Worm (Caenorhabditis elegans) whole organism, late embryonic: ENCODE data around the gene rga-3.

ENCODE experiments used
- K02D7.2 ChIP-seq: sonication (generic microtip); optimal IDR thresholded peaks from 2 replicates; lab custom pipeline; 2017; ENCODE audit warnings: mild to moderate bottlenecking, missing genetic modification characterization, missing compliant biosample characterization
- Y22D7AL.16 ChIP-seq: sonication (generic microtip); optimal IDR thresholded peaks from 2 replicates; lab custom pipeline; 2016; ENCODE audit warnings: missing genetic modification characterization, missing compliant biosample characterization
- ceh-18 ChIP-seq: sonication (generic microtip); optimal IDR thresholded peaks from 2 replicates; lab custom pipeline; 2016; ENCODE audit warnings: missing genetic modification characterization, missing compliant biosample characterization
- ceh-19 ChIP-seq: fragments of 200-800 bp; sonication (Bioruptor generic); optimal IDR thresholded peaks from 2 replicates; lab custom pipeline; 2018; ENCODE audit warnings: mild to moderate bottlenecking, missing genetic modification characterization, missing compliant biosample characterization
- ceh-2 ChIP-seq: sonication (generic microtip); optimal IDR thresholded peaks from 2 replicates; lab custom pipeline; 2016; ENCODE audit warnings: missing genotype, missing genetic modification characterization, missing compliant biosample characterization
- ceh-30 ChIP-seq: fragments of 150-350 bp; optimal IDR thresholded peaks from 2 replicates; lab custom pipeline; 2014; ENCODE audit warnings: missing biosample characterization, missing genetic modification characterization
- ceh-31 ChIP-seq: sonication (generic microtip); optimal IDR thresholded peaks from 2 replicates; lab custom pipeline; 2016; ENCODE audit warnings: missing genetic modification characterization, missing compliant biosample characterization
- ceh-48 ChIP-seq: sonication (generic microtip); optimal IDR thresholded peaks from 2 replicates; lab custom pipeline; 2016; ENCODE audit warnings: missing genetic modification characterization, inconsistent platforms, missing compliant biosample characterization
- ceh-6 ChIP-seq: fragments of 200-800 bp; sonication (Bioruptor generic); optimal IDR thresholded peaks from 2 replicates; lab custom pipeline; 2018; ENCODE audit warnings: mild to moderate bottlenecking, missing genetic modification characterization, missing compliant biosample characterization
- elt-2 ChIP-seq: sonication (generic microtip); optimal IDR thresholded peaks from 2 replicates; lab custom pipeline; 2016; ENCODE audit warnings: missing genetic modification reagents, missing genetic modification characterization, missing compliant biosample characterization
- ets-4 ChIP-seq: sonication (generic microtip); optimal IDR thresholded peaks from 2 replicates; lab custom pipeline; 2016; ENCODE audit warnings: missing genetic modification characterization, missing compliant biosample characterization
- fax-1 ChIP-seq: sonication (generic microtip); optimal IDR thresholded peaks from 2 replicates; lab custom pipeline; 2016; ENCODE audit warnings: missing genotype, missing genetic modification characterization, missing compliant biosample characterization
- fkh-10 ChIP-seq: fragments of 150-350 bp; optimal IDR thresholded peaks from 2 replicates; lab custom pipeline; 2014; ENCODE audit warnings: missing biosample characterization, missing genetic modification reagents, missing genetic modification characterization
- hlh-8 ChIP-seq: sonication (generic microtip); optimal IDR thresholded peaks from 2 replicates; lab custom pipeline; 2016; ENCODE audit warnings: missing genotype, missing genetic modification characterization, missing compliant biosample characterization
- lim-6 ChIP-seq: sonication (generic microtip); optimal IDR thresholded peaks from 2 replicates; lab custom pipeline; 2016; ENCODE audit warnings: missing genetic modification characterization, missing compliant biosample characterization
- madf-2 ChIP-seq: sonication (generic microtip); optimal IDR thresholded peaks from 2 replicates; lab custom pipeline; 2017; ENCODE audit warnings: missing genetic modification characterization, missing compliant biosample characterization
- mec-3 ChIP-seq: sonication (generic microtip); optimal IDR thresholded peaks from 2 replicates; lab custom pipeline; 2016; ENCODE audit warnings: borderline replicate concordance, missing genetic modification characterization, missing compliant biosample characterization
- nhr-11 ChIP-seq: fragments of 150-350 bp; optimal IDR thresholded peaks from 2 replicates; lab custom pipeline; 2014; ENCODE audit warnings: missing biosample characterization, missing genetic modification characterization
- nhr-232 ChIP-seq: sonication (generic microtip); optimal IDR thresholded peaks from 2 replicates; lab custom pipeline; 2016; ENCODE audit warnings: missing genetic modification characterization, missing compliant biosample characterization
- npax-4 ChIP-seq: sonication (generic microtip); optimal IDR thresholded peaks from 2 replicates; lab custom pipeline; 2016; ENCODE audit warnings: missing genetic modification characterization, missing compliant biosample characterization
- pag-3 ChIP-seq: sonication (generic microtip); optimal IDR thresholded peaks from 2 replicates; lab custom pipeline; 2016; ENCODE audit warnings: missing compliant biosample characterization, missing genetic modification characterization, borderline replicate concordance
- pha-2 ChIP-seq: sonication (generic microtip); optimal IDR thresholded peaks from 2 replicates; lab custom pipeline; 2017; ENCODE audit warnings: mild to moderate bottlenecking, missing genetic modification characterization, missing compliant biosample characterization
- pha-4 ChIP-seq: fragments of 150-350 bp; optimal IDR thresholded peaks from 2 replicates; lab custom pipeline; 2018; ENCODE audit warnings: missing biosample characterization, missing genetic modification reagents, missing genetic modification characterization
- pqm-1 ChIP-seq: sonication (generic microtip); optimal IDR thresholded peaks from 2 replicates; lab custom pipeline; 2016; ENCODE audit warnings: missing genetic modification characterization, missing compliant biosample characterization
- rnt-1 ChIP-seq: sonication (generic microtip); optimal IDR thresholded peaks from 2 replicates; lab custom pipeline; 2016; ENCODE audit warnings: missing genetic modification characterization, missing compliant biosample characterization
- sdc-2 ChIP-seq: sonication (generic microtip); optimal IDR thresholded peaks from 2 replicates; lab custom pipeline; 2016; ENCODE audit warnings: missing genotype, missing genetic modification characterization, missing compliant biosample characterization
- syd-9 ChIP-seq: sonication (generic microtip); optimal IDR thresholded peaks from 2 replicates; lab custom pipeline; 2016; ENCODE audit warnings: mild to moderate bottlenecking, missing genetic modification characterization, moderate library complexity, missing compliant biosample characterization
- tbx-2 ChIP-seq: sonication (generic microtip); optimal IDR thresholded peaks from 2 replicates; lab custom pipeline; 2016; ENCODE audit warnings: missing genetic modification characterization, missing compliant biosample characterization
- tbx-7 ChIP-seq: sonication (generic microtip); optimal IDR thresholded peaks from 2 replicates; lab custom pipeline; 2016; ENCODE audit warnings: missing genotype, missing genetic modification characterization, missing compliant biosample characterization
- ttx-3 ChIP-seq: sonication (generic microtip); optimal IDR thresholded peaks from 2 replicates; lab custom pipeline; 2016; ENCODE audit warnings: missing genetic modification reagents, missing genetic modification characterization, missing compliant biosample characterization
- unc-42 ChIP-seq: sonication (generic microtip); optimal IDR thresholded peaks from 2 replicates; lab custom pipeline; 2016; ENCODE audit warnings: missing genotype, missing genetic modification characterization, missing compliant biosample characterization
- unc-55 ChIP-seq: sonication (generic microtip); optimal IDR thresholded peaks from 2 replicates; lab custom pipeline; 2017; ENCODE audit warnings: missing biosample characterization, missing genetic modification reagents, missing genetic modification characterization
- zip-5 ChIP-seq: sonication (generic microtip); optimal IDR thresholded peaks from 2 replicates; lab custom pipeline; 2016; ENCODE audit warnings: missing genetic modification characterization, missing compliant biosample characterization
- ztf-16 ChIP-seq: sonication (generic microtip); optimal IDR thresholded peaks from 2 replicates; lab custom pipeline; 2017; ENCODE audit warnings: missing genetic modification characterization, missing compliant biosample characterization

rga-3 gene

ce11 chrV:5755203-5755693 is 37.6 kb downstream of the rga-3 start, which contains the start of gene K09H11.11:
TSS of gene K09H11.11 (minus strand) at chrV:5755253.
- TF ChIP-seq ceh-31 (tag; lab: Kevin White, UChicago), result peak; percentile 15

ce11 chrV:5756193-5756592 is 38.5 kb downstream of the rga-3 start, which contains the start of gene C53A3.3:
TSS of gene C53A3.3 (plus strand) at chrV:5756493.
- TF ChIP-seq ceh-19 (no peak), nhr-11 (tag; lab: Kevin White, UChicago) (no peak), rnt-1 (tag; lab: Kevin White, UChicago) (no peak), fax-1 (tag; lab: Kevin White, UChicago) (no peak), madf-2 (tag; lab: Kevin White, UChicago) (no peak), ceh-48 (tag; lab: Kevin White, UChicago) (no peak), pha-4 (tag; lab: Kevin White, UChicago) (no peak), tbx-2 (tag; lab: Kevin White, UChicago) (no peak), npax-4 (tag; lab: Kevin White, UChicago) (no peak)

ce11 chrV:5758780-5759179 is 41.1 kb downstream of the rga-3 start, which contains the start of gene C53A3.4:
TSS of gene C53A3.4 (minus strand) at chrV:5758880.
- TF ChIP-seq ceh-31 (tag; lab: Kevin White, UChicago) (no peak), lim-6 (tag; lab: Kevin White, UChicago) (no peak), fkh-10 (GFP tag; lab: Kevin White, UChicago) (no peak), elt-2 (tag; lab: Kevin White, UChicago) (no peak), ceh-18 (tag; lab: Kevin White, UChicago) (no peak), ttx-3 (tag; lab: Kevin White, UChicago) (no peak), Y22D7AL.16 (no peak), madf-2 (tag; lab: Kevin White, UChicago) (no peak)

ce11 chrV:5760132-5760531 is 42.4 kb downstream of the rga-3 start, which contains the start of gene C53A3.1:
TSS of gene C53A3.1 (minus strand) at chrV:5760232.
- TF ChIP-seq ztf-16 (tag; lab: Kevin White, UChicago), result no peak
- no peak for TF ChIP-seq npax-4 (tag; lab: Kevin White, UChicago)
- TF ChIP-seq unc-55 (GFP tag; lab: Kevin White, UChicago), result no peak
- TF ChIP-seq hlh-8 (tag; lab: Kevin White, UChicago), result no peak
- TF ChIP-seq ceh-2 (tag; lab: Kevin White, UChicago), result no peak

ce11 chrV:5763787-5764186 is 46.1 kb downstream of the rga-3 start, which contains the start of gene pgph-3:
TSS of gene pgph-3 (minus strand) at chrV:5763846.
- TF ChIP-seq elt-2 (tag; lab: Kevin White, UChicago) (peak; percentile 52), pha-2 (tag; lab: Kevin White, UChicago) (no peak), fkh-10 (GFP tag; lab: Kevin White, UChicago) (no peak), ceh-18 (tag; lab: Kevin White, UChicago) (no peak), hlh-8 (tag; lab: Kevin White, UChicago) (no peak)

ce11 chrV:5765081-5765480 is 47.4 kb downstream of the rga-3 start, which contains the start of gene pgph-2:
TSS of gene pgph-2 (plus strand) at chrV:5765127.
- TF ChIP-seq pha-2 (tag; lab: Kevin White, UChicago) (no peak), K02D7.2 (no peak), tbx-7 (no peak), ceh-6 (GFP tag; lab: Kevin White, UChicago) (no peak), syd-9 (tag; lab: Kevin White, UChicago) (no peak), pag-3 (tag; lab: Kevin White, UChicago) (no peak), ets-4 (tag; lab: Kevin White, UChicago) (no peak), ceh-30 (tag; lab: Kevin White, UChicago) (no peak), elt-2 (tag; lab: Kevin White, UChicago) (no peak), sdc-2 (tag; lab: Kevin White, UChicago) (no peak), zip-5 (no peak), pqm-1 (tag; lab: Kevin White, UChicago) (no peak), unc-55 (GFP tag; lab: Kevin White, UChicago) (no peak), nhr-232 (tag; lab: Kevin White, UChicago) (no peak), mec-3 (tag; lab: Kevin White, UChicago) (no peak), unc-42 (tag; lab: Kevin White, UChicago) (no peak)
